Fruit fly (Drosophila melanogaster): ENCODE measurements around the gene Clp.

Clp gene

DNA sequence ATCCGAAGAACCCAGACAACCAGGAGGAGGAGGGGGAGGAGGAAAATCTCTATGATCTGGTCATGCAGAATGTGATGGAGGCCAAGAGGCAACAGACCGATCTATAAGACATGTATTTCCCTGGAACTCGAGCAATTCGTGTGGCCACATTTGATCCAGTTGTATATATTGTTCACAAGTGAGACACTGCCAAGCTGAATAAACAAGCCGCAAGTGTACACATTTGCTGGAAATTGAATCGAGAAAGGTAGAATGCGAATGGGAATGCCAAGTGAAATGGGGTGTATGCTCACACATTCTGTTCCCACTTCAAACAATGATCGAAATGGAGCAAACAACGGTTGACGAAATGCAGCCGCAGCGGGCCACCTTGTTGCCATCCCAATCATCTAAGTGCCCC, 36.2 kb downstream of the Clp start (continued):
- TF ChIP-seq sens (GFP tag): peak; percentile 82
- TF ChIP-seq zen2 (GFP tag; IDR thresholded peaks at IDR 0.05; ENCODE audit: partially characterized antibody): no peak
- TF ChIP-seq tio (GFP tag; optimal IDR thresholded peaks at IDR 0.05): no peak
- TF ChIP-seq CG4820 (GFP tag; optimal IDR thresholded peaks at IDR 0.05): no peak
- no peak for TF ChIP-seq Sox100B (GFP tag; optimal IDR thresholded peaks at IDR 0.05)
- peak; percentile 43 for TF ChIP-seq CG1603 (tag; optimal IDR thresholded peaks at IDR 0.05)
- no peak for TF ChIP-seq CG30431 (GFP tag; optimal IDR thresholded peaks at IDR 0.05)
- TF ChIP-seq CG10321 (GFP tag; IDR thresholded peaks at IDR 0.05): 0 out of 2 replicates have a peak, but pooled peaks have one; percentile 15
- no peak for TF ChIP-seq CG10274 (GFP tag; optimal IDR thresholded peaks at IDR 0.05)
- TF ChIP-seq lab (GFP tag; optimal IDR thresholded peaks at IDR 0.05): peak; percentile 73
- TF ChIP-seq sim (GFP tag; IDR thresholded peaks at IDR 0.05): 0 out of 2 replicates have a peak, but pooled peaks have one; percentile 24
- no peak for TF ChIP-seq Dek (tag; optimal IDR thresholded peaks at IDR 0.05)
- TF ChIP-seq Fer2 (tag; optimal IDR thresholded peaks at IDR 0.05): no peak
- TF ChIP-seq CG10366 (GFP tag; IDR thresholded peaks at IDR 0.05): no peak
- no peak for TF ChIP-seq Trl (optimal IDR thresholded peaks at IDR 0.05)
- peak; percentile 6 for TF ChIP-seq Trl (GFP tag; optimal IDR thresholded peaks at IDR 0.05)
- TF ChIP-seq inv (GFP tag; IDR thresholded peaks at IDR 0.05; ENCODE audit: partially characterized antibody): no peak
- TF ChIP-seq dmrt11E (tag; optimal IDR thresholded peaks at IDR 0.05): no peak
- TF ChIP-seq CG16863 (GFP tag; optimal IDR thresholded peaks at IDR 0.05): no peak
- no peak for TF ChIP-seq seq (GFP tag; IDR thresholded peaks at IDR 0.05)
- no peak for TF ChIP-seq run (tag; optimal IDR thresholded peaks at IDR 0.05)
- TF ChIP-seq Atf6 (GFP tag; IDR thresholded peaks at IDR 0.05): no peak; the same call in 1 of the 2 replicates
- no peak for TF ChIP-seq CG16813 (GFP tag; IDR thresholded peaks at IDR 0.05; ENCODE audit: partially characterized antibody)
- TF ChIP-seq CG7987 (GFP tag; optimal IDR thresholded peaks at IDR 0.05): peak; percentile 33
- no peak for TF ChIP-seq CG9609 (GFP tag; optimal IDR thresholded peaks at IDR 0.05)
- no peak for TF ChIP-seq eve (GFP tag; optimal IDR thresholded peaks at IDR 0.05)
- TF ChIP-seq onecut (GFP tag; IDR thresholded peaks at IDR 0.05): 0 out of 2 replicates have a peak, but pooled peaks have one; percentile 32
- no peak for TF ChIP-seq CG7963 (GFP tag; IDR thresholded peaks at IDR 0.05; ENCODE audit: partially characterized antibody)
- TF ChIP-seq bab2 (GFP tag; optimal IDR thresholded peaks at IDR 0.05): no peak
- peak; percentile 59 for TF ChIP-seq lbe (GFP tag; optimal IDR thresholded peaks at IDR 0.05)
- TF ChIP-seq CG12769 (tag; optimal IDR thresholded peaks at IDR 0.05): peak; percentile 60
- peak; percentile 62 for TF ChIP-seq CG6813 (GFP tag; optimal IDR thresholded peaks at IDR 0.05)
- no peak for TF ChIP-seq cas (GFP tag; IDR thresholded peaks at IDR 0.05)
- TF ChIP-seq Camta (GFP tag; optimal IDR thresholded peaks at IDR 0.05): no peak
- TF ChIP-seq CG31365 (tag; optimal IDR thresholded peaks at IDR 0.05): peak; percentile 30
- TF ChIP-seq NfI (GFP tag; optimal IDR thresholded peaks at IDR 0.05): no peak
- peak; percentile 40 for TF ChIP-seq CG2875 (GFP tag; optimal IDR thresholded peaks at IDR 0.05)
- no peak for TF ChIP-seq odd (GFP tag; optimal IDR thresholded peaks at IDR 0.05)
- no peak for TF ChIP-seq dm (GFP tag; optimal IDR thresholded peaks at IDR 0.05)
- TF ChIP-seq CG10654 (GFP tag; optimal IDR thresholded peaks at IDR 0.05): no peak
- peak; percentile 0 for TF ChIP-seq CG2202 (tag; optimal IDR thresholded peaks at IDR 0.05)
- peak; percentile 46 for TF ChIP-seq Fer1 (GFP tag; optimal IDR thresholded peaks at IDR 0.05)
- TF ChIP-seq gsb (GFP tag; IDR thresholded peaks at IDR 0.05): no peak
- TF ChIP-seq CG4360 (GFP tag; IDR thresholded peaks at IDR 0.05): no peak
- TF ChIP-seq CG8290 (GFP tag; optimal IDR thresholded peaks at IDR 0.05): no peak
- TF ChIP-seq CG8290 (tag; optimal IDR thresholded peaks at IDR 0.05): peak in 1 of 2 experiments; percentile 68
- no peak for TF ChIP-seq CG8478 (optimal IDR thresholded peaks at IDR 0.05)
- TF ChIP-seq CG16815 (GFP tag; optimal IDR thresholded peaks at IDR 0.05): no peak
- peak; percentile 21 for TF ChIP-seq CG6254 (GFP tag; optimal IDR thresholded peaks at IDR 0.05)
- peak; percentile 14 for TF ChIP-seq Hmr (GFP tag; optimal IDR thresholded peaks at IDR 0.05)
- TF ChIP-seq BtbVII (GFP tag; optimal IDR thresholded peaks at IDR 0.05): peak; percentile 15
- TF ChIP-seq ttk (GFP tag; IDR thresholded peaks at IDR 0.05): no peak
